Fruit fly (Drosophila melanogaster): ENCODE measurements around the gene CG44869.

DNA sequence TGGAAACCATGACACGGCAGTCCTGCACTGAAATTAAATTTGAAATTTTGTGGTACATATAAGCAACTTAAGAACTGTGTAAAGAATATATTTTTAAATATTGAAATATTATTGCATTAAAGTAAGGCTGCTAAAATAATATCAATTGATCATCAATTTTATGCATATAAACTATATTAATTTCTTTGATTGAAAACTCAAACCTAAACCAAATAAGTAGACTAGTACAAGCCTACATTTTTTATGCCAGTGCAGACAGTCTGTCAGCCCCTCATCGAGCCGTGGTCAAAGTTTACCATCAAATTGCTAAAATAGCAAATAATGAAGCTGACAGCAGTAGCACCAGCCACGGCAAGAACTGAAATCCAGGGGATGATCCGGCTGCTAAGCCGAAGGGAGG lies 48.1 kb downstream of the CG44869 start:
- no peak for TF ChIP-seq ttk (optimal IDR thresholded peaks at IDR 0.05)
- TF ChIP-seq Sin3A (optimal IDR thresholded peaks at IDR 0.05) = no peak
